Fruit fly (Drosophila melanogaster) whole organism, embryonic: ENCODE measurements around the gene Sk1.

Experiments used
- Asciz ChIP-seq: fragments of 200-800 bp; sonication (Bioruptor generic); optimal IDR thresholded peaks from 2 replicates; lab custom pipeline; 2017; ENCODE audit warnings: missing biosample characterization, mild to moderate bottlenecking, missing genetic modification characterization, missing genetic modification reagents
- BtbVII ChIP-seq: fragments of 200-800 bp; sonication (Bioruptor generic); optimal IDR thresholded peaks from 3 replicates; lab custom pipeline; 2017; ENCODE audit warnings: missing biosample characterization, mild to moderate bottlenecking, missing genetic modification characterization
- CG10654 ChIP-seq: fragments of 200-800 bp; sonication (Bioruptor generic); optimal IDR thresholded peaks from 2 replicates; lab custom pipeline; 2016; ENCODE audit warnings: missing biosample characterization, missing genetic modification characterization
- CG10979 ChIP-seq: fragments of 200-800 bp; sonication (Bioruptor generic); optimal IDR thresholded peaks from 2 replicates; lab custom pipeline; 2018; ENCODE audit warnings: missing biosample characterization, mild to moderate bottlenecking, missing genetic modification characterization, moderate library complexity
- CG12155 ChIP-seq: fragments of 200-800 bp; sonication (Bioruptor generic); optimal IDR thresholded peaks from 3 replicates; lab custom pipeline; 2016; ENCODE audit warnings: missing biosample characterization, missing genetic modification characterization
- CG13287 ChIP-seq: fragments of 200-800 bp; sonication (Bioruptor generic); IDR thresholded peaks from 2 replicates; pipeline ENCODE4 v1.3.6; 2022; ENCODE audit warnings: missing biosample characterization, missing genetic modification characterization; ENCODE audit not compliant: partially characterized antibody
- CG13424 ChIP-seq: fragments of 200-800 bp; sonication (Bioruptor generic); optimal IDR thresholded peaks from 2 replicates; lab custom pipeline; 2019; ENCODE audit warnings: missing biosample characterization, mild to moderate bottlenecking, missing genetic modification characterization, moderate library complexity
- CG17829 ChIP-seq: fragments of 200-800 bp; optimal IDR thresholded peaks from 2 replicates; lab custom pipeline; 2019; ENCODE audit warnings: missing biosample characterization, mild to moderate bottlenecking, missing genetic modification characterization, moderate library complexity
- CG31224 ChIP-seq: fragments of 200-800 bp; sonication (Bioruptor generic); IDR thresholded peaks from 2 replicates; pipeline ENCODE4 v1.3.6; 2022; ENCODE audit warnings: missing biosample characterization, missing genetic modification characterization
- CG3995 ChIP-seq: fragments of 200-800 bp; sonication (Bioruptor generic); optimal IDR thresholded peaks from 3 replicates; lab custom pipeline; 2016; ENCODE audit warnings: missing biosample characterization, missing genetic modification characterization
- CG4617 ChIP-seq: fragments of 200-800 bp; sonication (Bioruptor generic); optimal IDR thresholded peaks from 3 replicates; lab custom pipeline; 2016; ENCODE audit warnings: missing biosample characterization, missing genetic modification characterization, borderline replicate concordance
- CG6254 ChIP-seq: fragments of 200-800 bp; sonication (Bioruptor generic); optimal IDR thresholded peaks from 3 replicates; lab custom pipeline; 2017; ENCODE audit warnings: mild to moderate bottlenecking, missing biosample characterization, missing genetic modification reagents, missing genetic modification characterization
- CG6654 ChIP-seq: fragments of 200-800 bp; sonication (Bioruptor generic); optimal IDR thresholded peaks from 2 replicates; lab custom pipeline; 2017; ENCODE audit warnings: missing biosample characterization, mild to moderate bottlenecking, missing genetic modification characterization
- CG7357 ChIP-seq: fragments of 200-800 bp; sonication (Bioruptor generic); IDR thresholded peaks from 3 replicates; pipeline ENCODE4 v1.3.6; 2022; ENCODE audit warnings: missing biosample characterization, missing genetic modification characterization
- CG7987 ChIP-seq: fragments of 200-800 bp; sonication (Bioruptor generic); optimal IDR thresholded peaks from 2 replicates; lab custom pipeline; 2018; ENCODE audit warnings: missing biosample characterization, mild to moderate bottlenecking, missing genetic modification characterization, moderate library complexity
- CG8765 ChIP-seq: fragments of 200-800 bp; sonication (Bioruptor generic); IDR thresholded peaks from 2 replicates; pipeline ENCODE4 v1.3.6; 2022; ENCODE audit warnings: missing biosample characterization, missing genetic modification characterization
- CG9727 ChIP-seq: fragments of 200-800 bp; sonication (Bioruptor generic); optimal IDR thresholded peaks from 3 replicates; lab custom pipeline; 2017; ENCODE audit warnings: missing biosample characterization, mild to moderate bottlenecking, missing genetic modification characterization
- CG9817 ChIP-seq: fragments of 200-800 bp; sonication (Bioruptor generic); optimal IDR thresholded peaks from 2 replicates; lab custom pipeline; 2018; ENCODE audit warnings: missing biosample characterization, mild to moderate bottlenecking, missing genetic modification characterization, moderate library complexity
- Dbx ChIP-seq: fragments of 200-800 bp; sonication (Bioruptor generic); IDR thresholded peaks from 3 replicates; pipeline ENCODE4 v1.3.6; 2022; ENCODE audit warnings: missing biosample characterization, missing genetic modification characterization
- Dip3 ChIP-seq: fragments of 200-800 bp; sonication (Bioruptor generic); optimal IDR thresholded peaks from 3 replicates; lab custom pipeline; 2016; ENCODE audit warnings: missing biosample characterization, missing genetic modification characterization
- Dp ChIP-seq: fragments of 200-800 bp; sonication (Bioruptor generic); optimal IDR thresholded peaks from 2 replicates; lab custom pipeline; 2018; ENCODE audit warnings: missing biosample characterization, mild to moderate bottlenecking, missing genetic modification characterization, moderate library complexity
- H15 ChIP-seq: fragments of 200-800 bp; sonication (Bioruptor generic); IDR thresholded peaks from 3 replicates; pipeline ENCODE4 v1.3.6; 2022; ENCODE audit warnings: missing biosample characterization, missing genetic modification characterization
- HHEX ChIP-seq: fragments of 200-800 bp; sonication (Bioruptor generic); optimal IDR thresholded peaks from 3 replicates; lab custom pipeline; 2017; ENCODE audit warnings: missing biosample characterization, mild to moderate bottlenecking, missing genetic modification characterization, missing genetic modification reagents
- HLHmδ ChIP-seq: fragments of 200-800 bp; sonication (Bioruptor generic); optimal IDR thresholded peaks from 2 replicates; lab custom pipeline; 2018; ENCODE audit warnings: missing biosample characterization, mild to moderate bottlenecking, missing genetic modification characterization, moderate library complexity
- Max ChIP-seq: fragments of 200-800 bp; sonication (Bioruptor generic); optimal IDR thresholded peaks from 2 replicates; lab custom pipeline; 2016; ENCODE audit warnings: missing biosample characterization, mild to moderate bottlenecking, missing genetic modification characterization
- NFAT ChIP-seq: fragments of 200-800 bp; sonication (Bioruptor generic); IDR thresholded peaks from 2 replicates; pipeline ENCODE4 v1.3.6; 2022; ENCODE audit warnings: missing biosample characterization, missing genetic modification characterization
- Neu2 ChIP-seq: fragments of 200-800 bp; sonication (Bioruptor generic); optimal IDR thresholded peaks from 3 replicates; lab custom pipeline; 2016; ENCODE audit warnings: missing biosample characterization, missing genetic modification characterization, borderline replicate concordance
- Nf-YC ChIP-seq: fragments of 200-800 bp; optimal IDR thresholded peaks from 3 replicates; lab custom pipeline; 2019; ENCODE audit warnings: missing biosample characterization, mild to moderate bottlenecking, missing genetic modification characterization, moderate library complexity
- PHDP ChIP-seq: fragments of 200-800 bp; sonication (Bioruptor generic); optimal IDR thresholded peaks from 3 replicates; lab custom pipeline; 2018; ENCODE audit warnings: missing biosample characterization, mild to moderate bottlenecking, missing genetic modification characterization, moderate library complexity
- Poxn ChIP-seq: fragments of 200-800 bp; sonication (Bioruptor generic); IDR thresholded peaks from 2 replicates; pipeline ENCODE4 v1.3.6; 2022; ENCODE audit warnings: missing biosample characterization, missing genetic modification characterization
- Ravus ChIP-seq: fragments of 200-800 bp; sonication (Bioruptor generic); IDR thresholded peaks from 2 replicates; pipeline ENCODE4 v1.3.6; 2022; ENCODE audit warnings: missing biosample characterization, missing genetic modification characterization
- Sry-β ChIP-seq: fragments of 200-800 bp; sonication (Bioruptor generic); optimal IDR thresholded peaks from 2 replicates; lab custom pipeline; 2018; ENCODE audit warnings: missing biosample characterization, mild to moderate bottlenecking, missing genetic modification characterization, moderate library complexity
- abd-A ChIP-seq: fragments of 200-800 bp; sonication (Bioruptor generic); optimal IDR thresholded peaks from 3 replicates; lab custom pipeline; 2019; ENCODE audit warnings: missing biosample characterization, mild to moderate bottlenecking, missing genetic modification characterization, moderate library complexity
- ap ChIP-seq: fragments of 200-800 bp; sonication (Bioruptor generic); IDR thresholded peaks from 2 replicates; pipeline ENCODE4 v1.3.6; 2022; ENCODE audit warnings: missing biosample characterization, missing genetic modification characterization
- corto ChIP-seq: fragments of 200-800 bp; sonication (Bioruptor generic); optimal IDR thresholded peaks from 2 replicates; lab custom pipeline; 2016; ENCODE audit warnings: missing biosample characterization, mild to moderate bottlenecking, missing genetic modification characterization, moderate library complexity
- crc ChIP-seq: fragments of 200-800 bp; sonication (Bioruptor generic); optimal IDR thresholded peaks from 2 replicates; lab custom pipeline; 2016; ENCODE audit warnings: missing biosample characterization, missing genetic modification characterization
- fd102C ChIP-seq: fragments of 200-800 bp; sonication (Bioruptor generic); optimal IDR thresholded peaks from 2 replicates; lab custom pipeline; 2018; ENCODE audit warnings: missing biosample characterization, mild to moderate bottlenecking, missing genetic modification characterization, moderate library complexity
- gcm2 ChIP-seq: fragments of 200-800 bp; sonication (Bioruptor generic); optimal IDR thresholded peaks from 2 replicates; lab custom pipeline; 2016; ENCODE audit warnings: missing biosample characterization, missing genetic modification characterization
- grau ChIP-seq: fragments of 200-800 bp; optimal IDR thresholded peaks from 3 replicates; lab custom pipeline; 2019; ENCODE audit warnings: missing biosample characterization, mild to moderate bottlenecking, missing genetic modification characterization, moderate library complexity
- lmd ChIP-seq: fragments of 200-800 bp; sonication (Bioruptor generic); IDR thresholded peaks from 2 replicates; pipeline ENCODE4 v1.3.6; 2022; ENCODE audit warnings: missing biosample characterization, missing genetic modification characterization
- maf-S ChIP-seq: fragments of 200-800 bp; sonication (Bioruptor generic); optimal IDR thresholded peaks from 2 replicates; lab custom pipeline; 2016; ENCODE audit warnings: missing biosample characterization, missing genetic modification characterization
- nom ChIP-seq: fragments of 200-800 bp; sonication (Bioruptor generic); optimal IDR thresholded peaks from 2 replicates; lab custom pipeline; 2017; ENCODE audit warnings: missing biosample characterization, missing genetic modification characterization, mild to moderate bottlenecking, moderate library complexity, missing genetic modification reagents
- onecut ChIP-seq: fragments of 200-800 bp; sonication (Bioruptor generic); IDR thresholded peaks from 2 replicates; pipeline ENCODE4 v1.3.6; 2022; ENCODE audit warnings: missing biosample characterization, missing genetic modification characterization
- pros ChIP-seq: fragments of 200-800 bp; sonication (Bioruptor generic); optimal IDR thresholded peaks from 3 replicates; lab custom pipeline; 2019; ENCODE audit warnings: missing biosample characterization, mild to moderate bottlenecking, missing genetic modification characterization, moderate library complexity
- rib ChIP-seq: fragments of 200-800 bp; sonication (Bioruptor generic); IDR thresholded peaks from 2 replicates; pipeline ENCODE4 v1.3.6; 2022; ENCODE audit warnings: missing biosample characterization, missing genetic modification characterization
- row ChIP-seq: fragments of 200-800 bp; sonication (Bioruptor generic); IDR thresholded peaks from 3 replicates; pipeline ENCODE4 v1.3.6; 2022; ENCODE audit warnings: missing biosample characterization, missing genetic modification characterization
- schlank ChIP-seq: fragments of 200-800 bp; sonication (Bioruptor generic); optimal IDR thresholded peaks from 2 replicates; lab custom pipeline; 2018; ENCODE audit warnings: missing biosample characterization, mild to moderate bottlenecking, missing genetic modification characterization
- slbo ChIP-seq: fragments of 200-800 bp; sonication (Bioruptor generic); IDR thresholded peaks from 2 replicates; pipeline ENCODE4 v1.3.6; 2022; ENCODE audit warnings: missing biosample characterization, missing genetic modification characterization
- tio ChIP-seq: fragments of 200-800 bp; sonication (Bioruptor generic); optimal IDR thresholded peaks from 2 replicates; lab custom pipeline; 2017; ENCODE audit warnings: missing biosample characterization, missing genetic modification characterization, inconsistent platforms
- unc-4 ChIP-seq: fragments of 200-800 bp; sonication (Bioruptor generic); IDR thresholded peaks from 2 replicates; pipeline ENCODE4 v1.3.6; 2022; ENCODE audit warnings: missing biosample characterization, missing genetic modification characterization; ENCODE audit not compliant: partially characterized antibody
- wdn ChIP-seq: fragments of 200-800 bp; sonication (Bioruptor generic); IDR thresholded peaks from 2 replicates; pipeline ENCODE4 v1.3.6; 2022; ENCODE audit warnings: missing biosample characterization, missing genetic modification characterization

The Sk1 gene

dm6 chrX:11468304-11468703 is 26.0 kb downstream of the Sk1 start (continued):
- TF ChIP-seq Dbx (GFP tag; lab: Robert Waterston, UW), result no peak
- TF ChIP-seq corto (GFP tag; lab: Kevin White, UChicago), result no peak
- no peak for TF ChIP-seq fd102C (GFP tag; lab: Kevin White, UChicago)
- no peak for TF ChIP-seq CG17829 (tag; lab: Kevin White, UChicago)
- TF ChIP-seq CG7357 (GFP tag; lab: Robert Waterston, UW), result no peak
- TF ChIP-seq CG13424 (tag; lab: Kevin White, UChicago), result no peak
- TF ChIP-seq CG10654, result no peak
- no peak for TF ChIP-seq CG9817 (tag; lab: Kevin White, UChicago)
- no peak for TF ChIP-seq CG7987 (GFP tag; lab: Kevin White, UChicago)
- TF ChIP-seq CG9727 (GFP tag; lab: Kevin White, UChicago), result no peak
- no peak for TF ChIP-seq maf-S (GFP tag; lab: Kevin White, UChicago)
- no peak for TF ChIP-seq HLHmδ (GFP tag; lab: Kevin White, UChicago)
- no peak for TF ChIP-seq crc (GFP tag; lab: Kevin White, UChicago)
- TF ChIP-seq Nf-YC (tag; lab: Kevin White, UChicago), result no peak
- no peak for TF ChIP-seq PHDP (tag; lab: Kevin White, UChicago)
- no peak for TF ChIP-seq Asciz (GFP tag; lab: Kevin White, UChicago)
- no peak for TF ChIP-seq pros (GFP tag; lab: Kevin White, UChicago)
- TF ChIP-seq abd-A, result no peak
- TF ChIP-seq H15 (GFP tag; lab: Robert Waterston, UW), result peak; percentile 52; the same call in 1 of the 3 replicates
- TF ChIP-seq CG13287 (GFP tag; lab: Robert Waterston, UW), result no peak
- TF ChIP-seq gcm2, result no peak
- no peak for TF ChIP-seq Max (GFP tag; lab: Kevin White, UChicago)
- TF ChIP-seq HHEX (GFP tag; lab: Kevin White, UChicago), result no peak
- no peak for TF ChIP-seq CG4617 (GFP tag; lab: Kevin White, UChicago)
- TF ChIP-seq CG31224 (GFP tag; lab: Robert Waterston, UW), result 0 out of 2 replicates have a peak, but pooled peaks have one; percentile 42
- peak; percentile 56 for TF ChIP-seq slbo (GFP tag; lab: Robert Waterston, UW)
- no peak for TF ChIP-seq ap (GFP tag; lab: Robert Waterston, UW)
- TF ChIP-seq Ravus, result no peak
- peak; percentile 8 for TF ChIP-seq grau (tag; lab: Kevin White, UChicago)
- no peak for TF ChIP-seq Sry-β (GFP tag; lab: Kevin White, UChicago)
- TF ChIP-seq rib, result 0 out of 2 replicates have a peak, but pooled peaks have one; percentile 24
- no peak for TF ChIP-seq nom (GFP tag; lab: Kevin White, UChicago)
- no peak for TF ChIP-seq CG8765 (GFP tag; lab: Robert Waterston, UW)
- no peak for TF ChIP-seq Dp (GFP tag; lab: Kevin White, UChicago)
- TF ChIP-seq wdn (GFP tag; lab: Robert Waterston, UW), result no peak
- TF ChIP-seq CG6254 (GFP tag; lab: Kevin White, UChicago), result no peak
- no peak for TF ChIP-seq CG6654 (GFP tag; lab: Kevin White, UChicago)
- TF ChIP-seq CG3995, result no peak
- TF ChIP-seq unc-4 (GFP tag; lab: Robert Waterston, UW), result peak; percentile 43; the same call in 1 of the 2 replicates
- no peak for TF ChIP-seq Dip3 (GFP tag; lab: Kevin White, UChicago)
- no peak for TF ChIP-seq Neu2 (GFP tag; lab: Kevin White, UChicago)
- no peak for TF ChIP-seq onecut (GFP tag; lab: Robert Waterston, UW)
- TF ChIP-seq BtbVII (GFP tag; lab: Kevin White, UChicago), result no peak
- TF ChIP-seq tio (GFP tag; lab: Kevin White, UChicago), result no peak
- no peak for TF ChIP-seq schlank (tag; lab: Kevin White, UChicago)
- no peak for TF ChIP-seq CG10979
- no peak for TF ChIP-seq CG12155
- no peak for TF ChIP-seq Poxn (GFP tag; lab: Robert Waterston, UW)
- peak; percentile 37 for TF ChIP-seq lmd (GFP tag; lab: Robert Waterston, UW)
- TF ChIP-seq NFAT (GFP tag; lab: Robert Waterston, UW), result peak; percentile 11; the same call in 1 of the 2 replicates
- TF ChIP-seq row (GFP tag; lab: Robert Waterston, UW), result peak; percentile 59; the same call in 2 of the 3 replicates
